Worm (Caenorhabditis elegans) whole organism, L3 larva: Measurements from ENCODE around the gene acl-8.
A peak's percentile ranks its signal among the peaks of the same experiment; 100 is the strongest.

Source experiments
- aly-2 ChIP-seq: fragments of 150-350 bp; optimal IDR thresholded peaks from 2 replicates; lab custom pipeline; 2014; ENCODE audit warnings: missing biosample characterization, missing genetic modification characterization
- ceh-82 ChIP-seq: fragments of 150-350 bp; optimal IDR thresholded peaks from 2 replicates; lab custom pipeline; 2014; ENCODE audit warnings: missing biosample characterization, missing genetic modification characterization
- daf-12 ChIP-seq: fragments of 150-350 bp; optimal IDR thresholded peaks from 2 replicates; lab custom pipeline; 2014; ENCODE audit warnings: missing biosample characterization, missing genetic modification reagents, missing genetic modification characterization
- elt-2 ChIP-seq: sonication (generic microtip); optimal IDR thresholded peaks from 2 replicates; lab custom pipeline; 2016; ENCODE audit warnings: missing genetic modification reagents, mild to moderate bottlenecking, missing genetic modification characterization, missing compliant biosample characterization
- lin-39 ChIP-seq: fragments of 150-350 bp; optimal IDR thresholded peaks from 2 replicates; lab custom pipeline; 2018; ENCODE audit warnings: missing biosample characterization, missing genetic modification reagents, missing genetic modification characterization
- nhr-237 ChIP-seq: fragments of 150-350 bp; optimal IDR thresholded peaks from 2 replicates; lab custom pipeline; 2014; ENCODE audit warnings: missing biosample characterization, missing genetic modification characterization
- nhr-28 ChIP-seq: fragments of 150-350 bp; optimal IDR thresholded peaks from 2 replicates; lab custom pipeline; 2014; ENCODE audit warnings: missing biosample characterization, missing genetic modification characterization
- snpc-4 ChIP-seq: fragments of 150-350 bp; optimal IDR thresholded peaks from 2 replicates; lab custom pipeline; 2014; ENCODE audit warnings: missing biosample characterization, missing genetic modification characterization
- unc-39 ChIP-seq: sonication (generic microtip); optimal IDR thresholded peaks from 4 replicates; lab custom pipeline; 2017; ENCODE audit warnings: missing biosample characterization, missing genetic modification characterization
- zag-1 ChIP-seq: fragments of 150-350 bp; optimal IDR thresholded peaks from 2 replicates; lab custom pipeline; 2014; ENCODE audit warnings: missing biosample characterization, missing genetic modification characterization
- ztf-4 ChIP-seq: fragments of 150-350 bp; optimal IDR thresholded peaks from 2 replicates; lab custom pipeline; 2014; ENCODE audit warnings: missing biosample characterization, missing genetic modification characterization

DNA sequence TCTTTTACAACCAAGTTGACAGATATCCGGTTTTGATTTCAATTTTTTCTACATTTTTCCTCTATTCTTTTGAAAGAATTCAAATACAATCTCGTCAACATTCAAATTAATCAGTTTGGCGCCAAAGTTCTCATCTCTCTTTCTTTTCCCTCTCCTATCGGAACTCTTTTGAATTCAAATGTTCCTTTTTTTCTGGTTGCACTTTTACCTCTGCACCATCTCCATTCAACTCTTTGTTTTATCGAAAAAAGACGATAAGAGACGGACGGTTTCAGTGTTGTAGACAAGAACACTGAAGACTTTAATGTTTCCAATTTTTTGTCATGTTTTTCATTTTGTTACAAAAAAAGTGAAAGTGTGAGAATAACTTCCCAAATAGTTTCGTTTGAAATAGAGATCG, 25.4 kb downstream of the acl-8 start:
- TF ChIP-seq unc-39 = no peak
- TF ChIP-seq daf-12 (tag; lab: Kevin White, UChicago) = no peak
- no peak for TF ChIP-seq zag-1 (tag; lab: Kevin White, UChicago)
- no peak for TF ChIP-seq ztf-4 (tag; lab: Kevin White, UChicago)
- no peak for TF ChIP-seq ceh-82
- no peak for TF ChIP-seq nhr-28 (tag; lab: Kevin White, UChicago)
- TF ChIP-seq snpc-4 (tag; lab: Kevin White, UChicago) = no peak
- TF ChIP-seq elt-2 (tag; lab: Kevin White, UChicago) = peak; percentile 87
- no peak for TF ChIP-seq lin-39 (tag; lab: Kevin White, UChicago)
- no peak for TF ChIP-seq nhr-237
- TF ChIP-seq aly-2 (tag; lab: Kevin White, UChicago) = no peak
